Worm (Caenorhabditis elegans): ENCODE data around the gene Y39A3A.2.

Gene Y39A3A.2

ce11 chrIII:2101895-2102345 is 44.5 kb upstream of the Y39A3A.2 start, which contains the start of gene ppk-2 (continued):
- TF ChIP-seq snpc-1.1 (tag; optimal IDR thresholded peaks at IDR 0.05; ENCODE audit: insufficient read depth) (peak; percentile 16), ceh-91 (GFP tag; IDR thresholded peaks at IDR 0.05) (peak; percentile 34; the same call in 1 of the 2 replicates), xnd-1 (tag; optimal IDR thresholded peaks at IDR 0.05) (peak; percentile 93), ztf-26 (tag; optimal IDR thresholded peaks at IDR 0.05) (no peak), rcor-1 (GFP tag; IDR thresholded peaks at IDR 0.05) (0 out of 2 replicates have a peak, but pooled peaks have one; percentile 25), F57A8.1 (GFP tag; optimal IDR thresholded peaks at IDR 0.05) (no peak), tbp1 (GFP tag; optimal IDR thresholded peaks at IDR 0.05) (peak; percentile 1)

ce11 chrIII:2101310-2101709 is 43.8 kb upstream of the Y39A3A.2 start:
- TF ChIP-seq xnd-1 (tag; optimal IDR thresholded peaks at IDR 0.05): peak; percentile 81
- peak; percentile 50 for TF ChIP-seq madf-8 (GFP tag; conservative IDR thresholded peaks at IDR 0.05)
- TF ChIP-seq mxl-1 (tag; optimal IDR thresholded peaks at IDR 0.05): no peak
- no peak for TF ChIP-seq ztf-26 (tag; optimal IDR thresholded peaks at IDR 0.05)
- TF ChIP-seq ceh-91 (GFP tag; IDR thresholded peaks at IDR 0.05): peak; percentile 66; the same call in 1 of the 2 replicates
- peak; percentile 70 for TF ChIP-seq madf-6 (GFP tag; IDR thresholded peaks at IDR 0.05)
- peak; percentile 97 for TF ChIP-seq lsl-1 (GFP tag; optimal IDR thresholded peaks at IDR 0.05)
- TF ChIP-seq F33H1.4 (GFP tag; IDR thresholded peaks at IDR 0.05): peak; percentile 28

DNA sequence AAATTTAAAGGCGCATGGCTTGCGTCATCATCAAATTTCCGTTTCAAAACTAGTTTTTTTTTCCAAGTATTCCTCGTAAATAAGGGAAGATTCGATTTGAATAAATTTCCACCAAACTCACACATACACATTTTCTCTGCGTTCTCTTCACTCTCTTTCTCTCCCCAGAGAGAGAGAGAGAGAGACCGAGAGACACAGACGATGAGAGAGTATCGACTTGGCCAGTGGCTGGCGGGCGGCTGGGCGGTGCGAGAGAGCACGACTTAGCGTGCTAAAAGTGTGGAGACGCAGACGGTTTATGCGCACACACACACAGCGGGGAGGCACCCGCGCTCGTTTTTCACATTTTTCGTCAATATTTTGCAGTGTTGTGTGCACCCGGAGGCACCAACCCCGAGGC is 43.4 kb upstream of the Y39A3A.2 start:
- no peak for TF ChIP-seq C06A6.2 (GFP tag; conservative IDR thresholded peaks at IDR 0.05)
- peak; percentile 80 for TF ChIP-seq attf-5 (GFP tag; optimal IDR thresholded peaks at IDR 0.05)
- no peak for TF ChIP-seq mxl-1 (tag; optimal IDR thresholded peaks at IDR 0.05)
- TF ChIP-seq rec-8 (tag; optimal IDR thresholded peaks at IDR 0.05): no peak
- no peak for TF ChIP-seq repo-1 (tag; optimal IDR thresholded peaks at IDR 0.05)
- peak; percentile 96 for TF ChIP-seq zfh-2 (GFP tag; conservative IDR thresholded peaks at IDR 0.05)
- peak; percentile 5 for TF ChIP-seq madf-10 (tag; optimal IDR thresholded peaks at IDR 0.05)
- TF ChIP-seq him-1 (tag; optimal IDR thresholded peaks at IDR 0.05): no peak
- no peak for TF ChIP-seq ccch-3 (GFP tag; optimal IDR thresholded peaks at IDR 0.05)
- TF ChIP-seq pha-4 (tag; optimal IDR thresholded peaks at IDR 0.05): peak; percentile 34
- TF ChIP-seq K11D2.4 (GFP tag; IDR thresholded peaks at IDR 0.05): peak; percentile 57
- TF ChIP-seq chd-7 (tag; optimal IDR thresholded peaks at IDR 0.05): peak; percentile 75
- TF ChIP-seq nfyb-1 (GFP tag; IDR thresholded peaks at IDR 0.05): peak; percentile 86
- TF ChIP-seq ZK185.1 (tag; optimal IDR thresholded peaks at IDR 0.05; ENCODE audit: poor library complexity, severe bottlenecking): no peak
- no peak for TF ChIP-seq dpl-1 (GFP tag; optimal IDR thresholded peaks at IDR 0.05)
- TF ChIP-seq atf-7 (tag; optimal IDR thresholded peaks at IDR 0.05): peak; percentile 16
- TF ChIP-seq snpc-3.4 (tag; optimal IDR thresholded peaks at IDR 0.05): no peak
- TF ChIP-seq dox-1 (GFP tag; IDR thresholded peaks at IDR 0.05): peak; percentile 47; the same call in 1 of the 2 replicates
- TF ChIP-seq hmg-20 (GFP tag; IDR thresholded peaks at IDR 0.05): no peak
- TF ChIP-seq somi-1 (GFP tag; optimal IDR thresholded peaks at IDR 0.05): no peak
- no peak; the same call in 1 of the 2 replicates for TF ChIP-seq F33H1.4 (GFP tag; IDR thresholded peaks at IDR 0.05)
- TF ChIP-seq ztf-26 (tag; optimal IDR thresholded peaks at IDR 0.05): peak; percentile 42
- TF ChIP-seq mcd-1 (GFP tag; IDR thresholded peaks at IDR 0.05): peak; percentile 75
- TF ChIP-seq lin-54 (GFP tag; optimal IDR thresholded peaks at IDR 0.05): peak; percentile 2
- no peak for TF ChIP-seq aptf-3 (GFP tag; IDR thresholded peaks at IDR 0.05)
- TF ChIP-seq rcor-1 (GFP tag; IDR thresholded peaks at IDR 0.05): peak; percentile 55
- TF ChIP-seq B0035.1 (tag; optimal IDR thresholded peaks at IDR 0.05): no peak
- no peak for TF ChIP-seq F23B12.7 (tag; optimal IDR thresholded peaks at IDR 0.05; ENCODE audit: insufficient read depth)
- no peak for TF ChIP-seq D2030.7 (GFP tag; IDR thresholded peaks at IDR 0.05)
- TF ChIP-seq let-526 (GFP tag; IDR thresholded peaks at IDR 0.05): no peak
- TF ChIP-seq pbrm-1 (GFP tag; IDR thresholded peaks at IDR 0.05): peak; percentile 56; the same call in 1 of the 2 replicates
- peak; percentile 31 for TF ChIP-seq K12H6.12 (tag; optimal IDR thresholded peaks at IDR 0.05)
- 0 out of 2 replicates have a peak, but pooled peaks have one; percentile 36 for TF ChIP-seq bed-2 (GFP tag; IDR thresholded peaks at IDR 0.05)
- TF ChIP-seq nhr-120 (GFP tag; IDR thresholded peaks at IDR 0.05): no peak
- TF ChIP-seq xnd-1 (tag; optimal IDR thresholded peaks at IDR 0.05): no peak
- TF ChIP-seq nhr-80 (tag; optimal IDR thresholded peaks at IDR 0.05): peak; percentile 7
- TF ChIP-seq athp-1 (tag; optimal IDR thresholded peaks at IDR 0.05): no peak

Measured in whole organism, young adult.